Fruit fly (Drosophila melanogaster): ENCODE data around the gene CG11504.

CG11504 gene

dm6 chr3R:30021559-30022451 is 24.1 kb downstream of the CG11504 start, which contains the start of gene Mgat2 (continued):
- TF ChIP-seq D (optimal IDR thresholded peaks at IDR 0.05) (no peak), D (GFP tag; optimal IDR thresholded peaks at IDR 0.05) (no peak), CG7928 (GFP tag; optimal IDR thresholded peaks at IDR 0.05) (no peak), zfh2 (GFP tag; optimal IDR thresholded peaks at IDR 0.05) (no peak), kni (GFP tag; optimal IDR thresholded peaks at IDR 0.05) (peak; percentile 90), CG2875 (GFP tag; optimal IDR thresholded peaks at IDR 0.05) (peak; percentile 14), croc (GFP tag; conservative IDR thresholded peaks at IDR 0.05) (no peak), CG17359 (tag; optimal IDR thresholded peaks at IDR 0.05) (no peak), lola (GFP tag; optimal IDR thresholded peaks at IDR 0.05) (peak in 1 of 3 experiments; percentile 8), Doc3 (GFP tag; IDR thresholded peaks at IDR 0.05; ENCODE audit: partially characterized antibody) (peak; percentile 94), gcm (GFP tag; optimal IDR thresholded peaks at IDR 0.05) (peak; percentile 97), dati (GFP tag; IDR thresholded peaks at IDR 0.05) (no peak), crol (GFP tag; IDR thresholded peaks at IDR 0.05) (no peak), ac (GFP tag; optimal IDR thresholded peaks at IDR 0.05) (peak; percentile 51), pan (optimal IDR thresholded peaks at IDR 0.05) (no peak), pan (GFP tag; optimal IDR thresholded peaks at IDR 0.05 in 1 of 2, IDR thresholded peaks at IDR 0.05 in 1 of 2) (no peak), jigr1 (GFP tag; IDR thresholded peaks at IDR 0.05) (no peak), CG10366 (GFP tag; IDR thresholded peaks at IDR 0.05) (no peak), Dll (GFP tag; IDR thresholded peaks at IDR 0.05; ENCODE audit: partially characterized antibody) (peak; percentile 96), CG12391 (tag; optimal IDR thresholded peaks at IDR 0.05) (peak; percentile 6), Poxn (GFP tag; IDR thresholded peaks at IDR 0.05) (no peak), Dad (GFP tag; optimal IDR thresholded peaks at IDR 0.05) (no peak), TFAM (GFP tag; optimal IDR thresholded peaks at IDR 0.05) (no peak), Pdp1 (GFP tag; optimal IDR thresholded peaks at IDR 0.05) (peak in 1 of 2 experiments; percentile 18), HLH54F (GFP tag; optimal IDR thresholded peaks at IDR 0.05) (no peak), CG12942 (GFP tag; optimal IDR thresholded peaks at IDR 0.05) (no peak), CG15696 (tag; optimal IDR thresholded peaks at IDR 0.05) (no peak), zfh1 (GFP tag; IDR thresholded peaks at IDR 0.05) (0 out of 3 replicates have a peak, but pooled peaks have one; percentile 33), ftz-f1 (GFP tag; optimal IDR thresholded peaks at IDR 0.05) (no peak), CG12769 (tag; optimal IDR thresholded peaks at IDR 0.05) (peak; percentile 95), CG17186 (GFP tag; optimal IDR thresholded peaks at IDR 0.05) (peak; percentile 24), Awh (GFP tag; IDR thresholded peaks at IDR 0.05) (peak; percentile 67; the same call in 1 of the 2 replicates), CG8290 (GFP tag; optimal IDR thresholded peaks at IDR 0.05) (no peak), CG8290 (tag; optimal IDR thresholded peaks at IDR 0.05) (peak in 1 of 2 experiments; percentile 73), CG9817 (tag; optimal IDR thresholded peaks at IDR 0.05) (no peak), odd (GFP tag; optimal IDR thresholded peaks at IDR 0.05) (peak; percentile 69), bigmax (GFP tag; optimal IDR thresholded peaks at IDR 0.05) (peak; percentile 15), CG10543 (GFP tag; optimal IDR thresholded peaks at IDR 0.05) (peak; percentile 77), Dip2 (GFP tag; IDR thresholded peaks at IDR 0.05) (no peak), Opbp (GFP tag; IDR thresholded peaks at IDR 0.05; ENCODE audit: partially characterized antibody) (peak; percentile 81), tna (GFP tag; IDR thresholded peaks at IDR 0.05; ENCODE audit: partially characterized antibody) (peak; percentile 72; the same call in 1 of the 2 replicates), Hmr (GFP tag; optimal IDR thresholded peaks at IDR 0.05) (peak; percentile 31), CG1602 (GFP tag; optimal IDR thresholded peaks at IDR 0.05) (no peak), NK7.1 (GFP tag; optimal IDR thresholded peaks at IDR 0.05) (no peak), CG7556 (GFP tag; optimal IDR thresholded peaks at IDR 0.05) (no peak), ro (GFP tag; IDR thresholded peaks at IDR 0.05) (no peak), bowl (GFP tag; IDR thresholded peaks at IDR 0.05) (peak; percentile 53; the same call in 1 of the 2 replicates), peb (GFP tag; IDR thresholded peaks at IDR 0.05) (no peak), CG32772 (GFP tag; IDR thresholded peaks at IDR 0.05) (no peak)
